Fruit fly (Drosophila melanogaster) whole organism, embryonic: Measurements from ENCODE around the gene RhoGEF4.

Experiments
- Asciz ChIP-seq: fragments of 200-800 bp; sonication (Bioruptor generic); optimal IDR thresholded peaks from 2 replicates; lab custom pipeline; 2017; ENCODE audit warnings: missing biosample characterization, mild to moderate bottlenecking, missing genetic modification characterization, missing genetic modification reagents
- Atf6 ChIP-seq: fragments of 200-800 bp; sonication (Bioruptor generic); IDR thresholded peaks from 2 replicates; pipeline ENCODE4 v1.3.6; 2022; ENCODE audit warnings: missing biosample characterization, missing genetic modification characterization
- Bdp1 ChIP-seq: fragments of 200-800 bp; sonication (Bioruptor generic); optimal IDR thresholded peaks from 3 replicates; lab custom pipeline; 2016; ENCODE audit warnings: missing biosample characterization, missing genetic modification characterization
- CG10979 ChIP-seq: fragments of 200-800 bp; sonication (Bioruptor generic); optimal IDR thresholded peaks from 2 replicates; lab custom pipeline; 2018; ENCODE audit warnings: missing biosample characterization, mild to moderate bottlenecking, missing genetic modification characterization, moderate library complexity
- CG11504 ChIP-seq: fragments of 200-800 bp; sonication (Bioruptor generic); optimal IDR thresholded peaks from 3 replicates; lab custom pipeline; 2019; ENCODE audit warnings: missing biosample characterization, mild to moderate bottlenecking, missing genetic modification characterization, moderate library complexity
- CG12071 ChIP-seq: fragments of 200-800 bp; sonication (Bioruptor generic); optimal IDR thresholded peaks from 3 replicates; lab custom pipeline; 2018; ENCODE audit warnings: missing biosample characterization, mild to moderate bottlenecking, missing genetic modification characterization
- CG12744 ChIP-seq: fragments of 200-800 bp; sonication (Bioruptor generic); optimal IDR thresholded peaks from 2 replicates; lab custom pipeline; 2016; ENCODE audit warnings: missing biosample characterization, missing genetic modification characterization
- CG13624 ChIP-seq: fragments of 200-800 bp; sonication (Bioruptor generic); optimal IDR thresholded peaks from 2 replicates; lab custom pipeline; 2016; ENCODE audit warnings: missing biosample characterization, missing genetic modification characterization
- CG1603 ChIP-seq: fragments of 200-800 bp; sonication (Bioruptor generic); optimal IDR thresholded peaks from 2 replicates; lab custom pipeline; 2019; ENCODE audit warnings: missing biosample characterization, mild to moderate bottlenecking, missing genetic modification characterization, moderate library complexity
- CG33557 ChIP-seq: fragments of 200-800 bp; sonication (Bioruptor generic); optimal IDR thresholded peaks from 2 replicates; lab custom pipeline; 2019; ENCODE audit warnings: missing biosample characterization, mild to moderate bottlenecking, missing genetic modification characterization, moderate library complexity
- CG34224 ChIP-seq: fragments of 200-800 bp; sonication (Bioruptor generic); IDR thresholded peaks from 3 replicates; pipeline ENCODE4 v1.3.6; 2022; ENCODE audit warnings: missing biosample characterization, missing genetic modification characterization; ENCODE audit not compliant: partially characterized antibody
- CG6854 ChIP-seq: fragments of 200-800 bp; sonication (Bioruptor generic); optimal IDR thresholded peaks from 3 replicates; lab custom pipeline; 2017; ENCODE audit warnings: missing biosample characterization, mild to moderate bottlenecking, missing genetic modification characterization
- CG7963 ChIP-seq: fragments of 200-800 bp; sonication (Bioruptor generic); IDR thresholded peaks from 3 replicates; pipeline ENCODE4 v1.3.6; 2022; ENCODE audit warnings: missing biosample characterization, missing genetic modification characterization; ENCODE audit not compliant: partially characterized antibody
- Dad ChIP-seq: fragments of 200-800 bp; sonication (Bioruptor generic); optimal IDR thresholded peaks from 3 replicates; lab custom pipeline; 2016; ENCODE audit warnings: missing biosample characterization, missing genetic modification characterization
- Dbx ChIP-seq: fragments of 200-800 bp; sonication (Bioruptor generic); IDR thresholded peaks from 3 replicates; pipeline ENCODE4 v1.3.6; 2022; ENCODE audit warnings: missing biosample characterization, missing genetic modification characterization
- Elba2 ChIP-seq: fragments of 200-800 bp; sonication (Bioruptor generic); optimal IDR thresholded peaks from 3 replicates; lab custom pipeline; 2016; ENCODE audit warnings: missing biosample characterization, missing genetic modification characterization
- GATAe ChIP-seq: fragments of 200-800 bp; sonication (Bioruptor generic); conservative IDR thresholded peaks from 2 replicates; pipeline ENCODE4 v1.3.6; 2022; ENCODE audit warnings: missing biosample characterization, missing genetic modification characterization
- Gsc ChIP-seq: fragments of 200-800 bp; sonication (Bioruptor generic); IDR thresholded peaks from 2 replicates; pipeline ENCODE4 v1.3.6; 2022; ENCODE audit warnings: missing biosample characterization, missing genetic modification characterization
- HLH54F ChIP-seq: fragments of 200-800 bp; sonication (Bioruptor generic); optimal IDR thresholded peaks from 3 replicates; lab custom pipeline; 2016; ENCODE audit warnings: missing biosample characterization, missing genetic modification characterization
- Lhr ChIP-seq: fragments of 200-800 bp; sonication (Bioruptor generic); optimal IDR thresholded peaks from 3 replicates; lab custom pipeline; 2017; ENCODE audit warnings: mild to moderate bottlenecking, missing biosample characterization, missing genetic modification reagents, missing genetic modification characterization
- Myb ChIP-seq: fragments of 200-800 bp; sonication (Bioruptor generic); optimal IDR thresholded peaks from 2 replicates; lab custom pipeline; 2016; ENCODE audit warnings: missing biosample characterization, missing genetic modification characterization
- NK7.1 ChIP-seq: fragments of 200-800 bp; sonication (Bioruptor generic); optimal IDR thresholded peaks from 3 replicates; lab custom pipeline; 2016; ENCODE audit warnings: missing biosample characterization, missing genetic modification characterization
- Neu2 ChIP-seq: fragments of 200-800 bp; sonication (Bioruptor generic); optimal IDR thresholded peaks from 3 replicates; lab custom pipeline; 2016; ENCODE audit warnings: missing biosample characterization, missing genetic modification characterization, borderline replicate concordance
- Pdp1 ChIP-seq, 2 experiments: fragments of 200-800 bp; sonication (Bioruptor generic); optimal IDR thresholded peaks; 3 replicates each; lab custom pipeline; 2016; ENCODE audit warnings: missing biosample characterization in 2 of 2, missing genetic modification characterization in 2 of 2, mild to moderate bottlenecking in 1 of 2, moderate library complexity in 1 of 2
- Sry-δ ChIP-seq: fragments of 200-800 bp; sonication (Bioruptor generic); optimal IDR thresholded peaks from 2 replicates; lab custom pipeline; 2016; ENCODE audit warnings: missing biosample characterization, missing genetic modification characterization
- Ssrp ChIP-seq: fragments of 200-800 bp; sonication (Bioruptor generic); optimal IDR thresholded peaks from 2 replicates; lab custom pipeline; 2018; ENCODE audit warnings: missing biosample characterization, mild to moderate bottlenecking, missing genetic modification characterization, moderate library complexity
- ara ChIP-seq: fragments of 200-800 bp; sonication (Bioruptor generic); IDR thresholded peaks from 2 replicates; pipeline ENCODE4 v1.3.6; 2022; ENCODE audit warnings: missing biosample characterization, missing genetic modification characterization
- br ChIP-seq: fragments of >200 bp; optimal IDR thresholded peaks from 2 replicates; lab custom pipeline; 2017
- cad ChIP-seq: fragments of >200 bp; optimal IDR thresholded peaks from 2 replicates; lab custom pipeline; 2017; ENCODE audit warnings: missing biosample characterization, missing genetic modification characterization
- cg ChIP-seq: fragments of 200-800 bp; sonication (Bioruptor generic); optimal IDR thresholded peaks from 3 replicates; lab custom pipeline; 2019; ENCODE audit warnings: missing biosample characterization, mild to moderate bottlenecking, missing genetic modification characterization, moderate library complexity
- chif ChIP-seq, 2 experiments: fragments of 200-800 bp; sonication (Bioruptor generic); optimal IDR thresholded peaks; 3 replicates each; lab custom pipeline; 2016; ENCODE audit warnings: missing biosample characterization in 2 of 2, missing genetic modification characterization in 2 of 2
- dmrt11E ChIP-seq: fragments of 200-800 bp; sonication (Bioruptor generic); optimal IDR thresholded peaks from 3 replicates; lab custom pipeline; 2018; ENCODE audit warnings: missing biosample characterization, mild to moderate bottlenecking, missing genetic modification characterization, moderate library complexity
- gfzf ChIP-seq: fragments of 200-800 bp; sonication (Bioruptor generic); optimal IDR thresholded peaks from 2 replicates; lab custom pipeline; 2016; ENCODE audit warnings: missing biosample characterization, mild to moderate bottlenecking, missing genetic modification characterization, moderate library complexity
- insv ChIP-seq, 2 experiments: fragments of 200-800 bp; sonication (Bioruptor generic); optimal IDR thresholded peaks; 3 replicates each; lab custom pipeline; 2016 to 2018; ENCODE audit warnings: missing biosample characterization in 2 of 2, missing genetic modification characterization in 2 of 2
- klu ChIP-seq: fragments of 200-800 bp; sonication (Bioruptor generic); IDR thresholded peaks from 2 replicates; pipeline ENCODE4 v1.3.6; 2022; ENCODE audit warnings: missing biosample characterization, missing genetic modification characterization
- mirr ChIP-seq: fragments of 200-800 bp; sonication (Bioruptor generic); optimal IDR thresholded peaks from 3 replicates; lab custom pipeline; 2018; ENCODE audit warnings: missing biosample characterization, mild to moderate bottlenecking, missing genetic modification characterization
- mld ChIP-seq: fragments of 200-800 bp; sonication (Bioruptor generic); IDR thresholded peaks from 3 replicates; pipeline ENCODE4 v1.3.6; 2022; ENCODE audit warnings: missing biosample characterization, missing genetic modification characterization; ENCODE audit not compliant: partially characterized antibody
- nerfin-2 ChIP-seq: fragments of 200-800 bp; sonication (Bioruptor generic); IDR thresholded peaks from 2 replicates; pipeline ENCODE4 v1.3.6; 2022; ENCODE audit warnings: missing biosample characterization, missing genetic modification characterization; ENCODE audit not compliant: partially characterized antibody
- oc ChIP-seq: fragments of 200-800 bp; sonication (Bioruptor generic); optimal IDR thresholded peaks from 2 replicates; lab custom pipeline; 2018; ENCODE audit warnings: missing biosample characterization, mild to moderate bottlenecking, missing genetic modification characterization, moderate library complexity
- pb ChIP-seq: fragments of 200-800 bp; sonication (Bioruptor generic); optimal IDR thresholded peaks from 3 replicates; lab custom pipeline; 2016; ENCODE audit warnings: missing biosample characterization, missing genetic modification characterization
- pum ChIP-seq: fragments of 200-800 bp; sonication (Bioruptor generic); optimal IDR thresholded peaks from 2 replicates; lab custom pipeline; 2016; ENCODE audit warnings: missing biosample characterization, missing genetic modification characterization
- ranshi ChIP-seq: fragments of 200-800 bp; sonication (Bioruptor generic); IDR thresholded peaks from 2 replicates; pipeline ENCODE4 v1.3.6; 2022; ENCODE audit warnings: missing biosample characterization, missing genetic modification characterization
- ro ChIP-seq: fragments of 200-800 bp; sonication (Bioruptor generic); IDR thresholded peaks from 2 replicates; pipeline ENCODE4 v1.3.6; 2022; ENCODE audit warnings: missing biosample characterization, missing genetic modification characterization
- shn ChIP-seq: fragments of 200-800 bp; sonication (Bioruptor generic); optimal IDR thresholded peaks from 3 replicates; lab custom pipeline; 2016; ENCODE audit warnings: missing biosample characterization, missing genetic modification characterization
- slp2 ChIP-seq: fragments of 200-800 bp; sonication (Bioruptor generic); optimal IDR thresholded peaks from 2 replicates; lab custom pipeline; 2016; ENCODE audit warnings: missing biosample characterization, missing genetic modification characterization
- sr ChIP-seq: fragments of 200-800 bp; sonication (Bioruptor generic); IDR thresholded peaks from 3 replicates; pipeline ENCODE4 v1.3.6; 2022; ENCODE audit warnings: missing biosample characterization, missing genetic modification characterization
- stc ChIP-seq: fragments of 200-800 bp; sonication (Bioruptor generic); IDR thresholded peaks from 2 replicates; pipeline ENCODE4 v1.3.6; 2022; ENCODE audit warnings: missing biosample characterization, missing genetic modification characterization
- trem ChIP-seq: fragments of 200-800 bp; optimal IDR thresholded peaks from 3 replicates; lab custom pipeline; 2019; ENCODE audit warnings: missing biosample characterization, mild to moderate bottlenecking, missing genetic modification characterization, moderate library complexity
- zfh2 ChIP-seq: fragments of 200-800 bp; sonication (Bioruptor generic); optimal IDR thresholded peaks from 2 replicates; lab custom pipeline; 2016; ENCODE audit warnings: missing biosample characterization, missing genetic modification characterization

Gene RhoGEF4

DNA sequence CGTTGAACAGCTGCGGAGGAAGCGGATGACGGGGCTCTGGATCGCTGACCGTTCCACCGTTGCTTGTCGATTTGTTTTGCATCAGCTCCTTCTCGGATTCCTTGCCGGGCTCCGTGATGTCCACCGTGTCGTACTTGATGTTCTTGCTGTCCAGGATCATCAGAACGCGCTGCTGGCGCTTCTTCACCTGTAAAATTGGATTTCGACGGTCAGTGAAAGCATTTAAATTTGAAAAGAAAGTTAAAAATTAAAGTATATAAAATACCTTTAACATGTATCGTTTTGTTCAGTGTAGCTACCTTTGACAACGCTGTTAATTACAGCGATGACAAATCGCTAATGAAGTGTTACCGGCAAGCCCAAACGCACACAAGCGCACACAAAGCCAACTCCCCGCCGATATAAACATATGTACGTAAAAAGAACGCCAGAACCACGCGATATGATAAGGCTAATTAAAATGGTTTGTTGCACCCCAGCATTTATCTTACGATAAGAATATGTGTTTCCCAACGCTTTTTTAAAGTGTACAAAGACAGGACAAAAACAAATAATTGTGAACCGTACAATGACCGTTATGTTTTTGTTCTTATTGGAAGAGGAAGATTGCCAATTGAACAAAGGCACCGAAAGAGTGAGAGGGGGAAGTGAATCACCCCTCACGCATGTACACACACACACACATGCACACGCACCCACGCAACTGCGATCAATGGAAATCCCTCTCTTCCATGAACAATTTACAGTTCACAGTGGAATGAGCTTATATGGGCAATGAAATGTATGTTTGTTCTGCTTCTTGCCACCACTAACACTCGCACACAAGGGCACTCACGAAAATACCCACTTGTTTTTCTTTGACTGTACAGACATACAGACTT, 44.8 kb upstream of the RhoGEF4 start (continued):
- TF ChIP-seq trem (tag; lab: Kevin White, UChicago) (no peak), zfh2 (GFP tag; lab: Kevin White, UChicago) (no peak), CG6854 (GFP tag; lab: Kevin White, UChicago) (no peak), Sry-δ (peak; percentile 19), HLH54F (GFP tag; lab: Kevin White, UChicago) (no peak), slp2 (no peak), pum (GFP tag; lab: Kevin White, UChicago) (no peak), Lhr (GFP tag; lab: Kevin White, UChicago) (no peak), cad (GFP tag; lab: Kevin White, UChicago) (no peak), Bdp1 (GFP tag; lab: Kevin White, UChicago) (no peak), stc (0 out of 2 replicates have a peak, but pooled peaks have one; percentile 38), CG10979 (peak; percentile 24), Myb (GFP tag; lab: Kevin White, UChicago) (no peak), Dbx (GFP tag; lab: Robert Waterston, UW) (0 out of 3 replicates have a peak, but pooled peaks have one; percentile 5), oc (tag; lab: Kevin White, UChicago) (no peak), klu (GFP tag; lab: Robert Waterston, UW) (peak; percentile 46), nerfin-2 (no peak), mld (GFP tag; lab: Robert Waterston, UW) (no peak), shn (GFP tag; lab: Kevin White, UChicago) (no peak), ranshi (GFP tag; lab: Robert Waterston, UW) (no peak), NK7.1 (GFP tag; lab: Kevin White, UChicago) (no peak), Atf6 (peak; percentile 50; the same call in 1 of the 2 replicates), CG13624 (GFP tag; lab: Kevin White, UChicago) (no peak), Elba2 (GFP tag; lab: Kevin White, UChicago) (peak; percentile 93), pb (GFP tag; lab: Kevin White, UChicago) (no peak), Neu2 (GFP tag; lab: Kevin White, UChicago) (no peak), ro (no peak), Gsc (GFP tag; lab: Robert Waterston, UW) (no peak), Pdp1 (GFP tag; optimal IDR thresholded peaks at IDR 0.05; lab: Kevin White, UChicago) (peak in 1 of 2 experiments; percentile 49), ara (GFP tag; lab: Robert Waterston, UW) (0 out of 2 replicates have a peak, but pooled peaks have one; percentile 43), dmrt11E (tag; lab: Kevin White, UChicago) (no peak), mirr (GFP tag; lab: Kevin White, UChicago) (peak; percentile 94), GATAe (0 out of 2 replicates have a peak, but pooled peaks have one; percentile 31), CG34224 (no peak), CG33557 (no peak), CG7963 (GFP tag; lab: Robert Waterston, UW) (no peak), CG12071 (GFP tag; lab: Kevin White, UChicago) (no peak), Dad (GFP tag; lab: Kevin White, UChicago) (no peak), cg (GFP tag; lab: Kevin White, UChicago) (peak; percentile 94), Asciz (GFP tag; lab: Kevin White, UChicago) (peak; percentile 20), sr (GFP tag; lab: Robert Waterston, UW) (peak; percentile 94; the same call in 2 of the 3 replicates), Ssrp (tag; lab: Kevin White, UChicago) (no peak), insv (GFP tag; optimal IDR thresholded peaks at IDR 0.05; lab: Kevin White, UChicago) (peak; percentile 11 to 92), chif (GFP tag; optimal IDR thresholded peaks at IDR 0.05; lab: Kevin White, UChicago) (no peak), gfzf (GFP tag; lab: Kevin White, UChicago) (no peak), br (lab: Kevin White, UChicago) (no peak), CG1603 (tag; lab: Kevin White, UChicago) (peak; percentile 12), CG12744 (GFP tag; lab: Kevin White, UChicago) (no peak), CG11504 (peak; percentile 56)
